Worm (Caenorhabditis elegans) whole organism, midembryonic: ENCODE results near the gene AH9.4.

Experiments
- flt-1 ChIP-seq: fragments of 200-800 bp; sonication (Bioruptor generic); IDR thresholded peaks from 2 replicates; pipeline ENCODE4 v1.3.6; 2022; ENCODE audit warnings: missing genetic modification characterization, missing compliant biosample characterization
- tab-1 ChIP-seq: fragments of 200-800 bp; sonication (Bioruptor generic); IDR thresholded peaks from 2 replicates; pipeline ENCODE4 v1.3.6; 2022; ENCODE audit warnings: missing genetic modification characterization, missing compliant biosample characterization
- ztf-23 ChIP-seq: fragments of 200-800 bp; sonication (Bioruptor generic); IDR thresholded peaks from 2 replicates; pipeline ENCODE4 v1.3.6; 2022; ENCODE audit warnings: missing genetic modification reagents, missing genetic modification characterization, missing compliant biosample characterization

DNA sequence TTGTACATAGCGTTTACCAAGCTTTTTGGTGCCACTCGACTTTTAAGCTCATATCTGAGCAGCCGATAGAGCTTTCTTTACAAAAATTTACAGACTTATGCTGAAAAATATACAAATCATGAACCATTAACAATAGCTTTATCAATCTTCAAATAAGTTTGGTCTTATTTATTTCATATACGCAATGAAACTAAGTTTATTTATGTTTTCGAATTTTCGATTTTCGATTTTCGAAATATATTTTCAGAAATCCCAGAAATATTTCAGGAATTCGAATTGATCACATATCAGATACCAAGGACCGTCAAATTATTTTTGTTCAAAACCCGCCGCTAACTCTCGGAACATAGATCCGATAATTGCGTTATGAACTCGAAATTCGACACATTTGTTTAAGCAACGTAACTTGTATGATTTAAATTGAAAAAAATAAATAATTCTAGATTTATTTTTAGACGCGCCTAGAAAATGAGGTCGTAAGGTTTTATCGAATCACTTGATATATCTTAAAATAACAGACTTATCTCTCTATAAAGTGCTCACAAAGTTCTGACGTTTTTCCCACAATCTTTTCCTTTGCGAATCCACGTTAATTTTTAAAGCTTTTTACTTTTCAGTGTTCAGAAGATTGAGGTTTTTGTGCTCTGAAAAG, 32.9 kb downstream of the AH9.4 start:
- TF ChIP-seq ztf-23 (GFP tag; lab: Robert Waterston, UW), result no peak
- TF ChIP-seq tab-1 (GFP tag; lab: Robert Waterston, UW), result no peak
- TF ChIP-seq flt-1 (GFP tag; lab: Robert Waterston, UW), result no peak
